Fruit fly (Drosophila melanogaster) whole organism, prepupa: Measurements from ENCODE around the gene Smyd5.

ENCODE experiments used
- Blimp-1 ChIP-seq: fragments of 200-800 bp; sonication (Bioruptor generic); optimal IDR thresholded peaks from 3 replicates; lab custom pipeline; 2017; ENCODE audit warnings: missing biosample characterization, missing genetic modification characterization, mild to moderate bottlenecking, moderate library complexity, missing genetic modification reagents
- CG11294 ChIP-seq: fragments of 200-800 bp; sonication (Bioruptor generic); IDR thresholded peaks from 2 replicates; pipeline ENCODE4 v1.3.6; 2022; ENCODE audit warnings: missing biosample characterization, missing genetic modification characterization
- CG11902 ChIP-seq: fragments of 200-800 bp; sonication (Bioruptor generic); optimal IDR thresholded peaks from 3 replicates; lab custom pipeline; 2016; ENCODE audit warnings: missing biosample characterization, missing genetic modification characterization
- CG15336 ChIP-seq: fragments of 200-800 bp; sonication (Bioruptor generic); IDR thresholded peaks from 2 replicates; pipeline ENCODE4 v1.3.6; 2022; ENCODE audit warnings: missing biosample characterization, missing genetic modification characterization
- CG1621 ChIP-seq: fragments of 200-800 bp; sonication (Bioruptor generic); optimal IDR thresholded peaks from 3 replicates; lab custom pipeline; 2018; ENCODE audit warnings: missing biosample characterization, mild to moderate bottlenecking, missing genetic modification characterization
- CG16779 ChIP-seq: fragments of 200-800 bp; sonication (Bioruptor generic); optimal IDR thresholded peaks from 3 replicates; lab custom pipeline; 2017; ENCODE audit warnings: missing biosample characterization, mild to moderate bottlenecking, missing genetic modification characterization
- CG3032 ChIP-seq: fragments of 200-800 bp; optimal IDR thresholded peaks from 2 replicates; lab custom pipeline; 2019; ENCODE audit warnings: missing biosample characterization, mild to moderate bottlenecking, missing genetic modification characterization, moderate library complexity
- CG34406 ChIP-seq: fragments of 200-800 bp; sonication (Bioruptor generic); optimal IDR thresholded peaks from 3 replicates; lab custom pipeline; 2016; ENCODE audit warnings: missing biosample characterization, missing genetic modification characterization
- CG6163 ChIP-seq: fragments of 200-800 bp; sonication (Bioruptor generic); IDR thresholded peaks from 3 replicates; pipeline ENCODE4 v1.3.6; 2022; ENCODE audit warnings: missing biosample characterization, missing genetic modification characterization
- CG6276 ChIP-seq: fragments of 200-800 bp; sonication (Bioruptor generic); optimal IDR thresholded peaks from 2 replicates; lab custom pipeline; 2017; ENCODE audit warnings: missing biosample characterization, mild to moderate bottlenecking, missing genetic modification characterization
- CG6808 ChIP-seq: fragments of 200-800 bp; sonication (Bioruptor generic); optimal IDR thresholded peaks from 3 replicates; lab custom pipeline; 2017; ENCODE audit warnings: missing biosample characterization, missing genetic modification characterization, mild to moderate bottlenecking, moderate library complexity, missing genetic modification reagents
- CG6854 ChIP-seq: fragments of 200-800 bp; sonication (Bioruptor generic); optimal IDR thresholded peaks from 2 replicates; lab custom pipeline; 2017; ENCODE audit warnings: missing biosample characterization, mild to moderate bottlenecking, missing genetic modification characterization
- CG7368 ChIP-seq: fragments of 200-800 bp; sonication (Bioruptor generic); optimal IDR thresholded peaks from 3 replicates; lab custom pipeline; 2016; ENCODE audit warnings: missing biosample characterization, missing genetic modification characterization
- CG8319 ChIP-seq: fragments of 200-800 bp; sonication (Bioruptor generic); optimal IDR thresholded peaks from 3 replicates; lab custom pipeline; 2016; ENCODE audit warnings: missing biosample characterization, missing genetic modification characterization
- Eip75B ChIP-seq: fragments of 200-800 bp; sonication (Bioruptor generic); optimal IDR thresholded peaks from 3 replicates; lab custom pipeline; 2016; ENCODE audit warnings: missing biosample characterization, missing genetic modification characterization
- Eip78C ChIP-seq: fragments of 200-800 bp; sonication (Bioruptor generic); peaks from one replicate; lab custom pipeline; 2016; ENCODE audit warnings: missing biosample characterization, missing genetic modification characterization
- Eip93F ChIP-seq: fragments of 200-800 bp; sonication (Bioruptor generic); optimal IDR thresholded peaks from 2 replicates; lab custom pipeline; 2016; ENCODE audit warnings: missing biosample characterization, mild to moderate bottlenecking, missing genetic modification characterization
- Hr38 ChIP-seq: sonication (Bioruptor generic); optimal IDR thresholded peaks from 2 replicates; lab custom pipeline; 2016; ENCODE audit warnings: missing biosample characterization, missing genetic modification characterization
- Hr39 ChIP-seq: fragments of 200-800 bp; sonication (Bioruptor generic); optimal IDR thresholded peaks from 2 replicates; lab custom pipeline; 2016; ENCODE audit warnings: missing biosample characterization, missing genetic modification characterization
- Met ChIP-seq: fragments of 200-800 bp; sonication (Bioruptor generic); optimal IDR thresholded peaks from 3 replicates; lab custom pipeline; 2016; ENCODE audit warnings: missing biosample characterization, missing genetic modification characterization
- OdsH ChIP-seq: fragments of 200-800 bp; sonication (Bioruptor generic); optimal IDR thresholded peaks from 3 replicates; lab custom pipeline; 2016; ENCODE audit warnings: missing biosample characterization, missing genetic modification characterization
- Smox ChIP-seq: fragments of 200-800 bp; sonication (Bioruptor generic); optimal IDR thresholded peaks from 3 replicates; lab custom pipeline; 2016; ENCODE audit warnings: missing biosample characterization, missing genetic modification characterization
- Sox102F ChIP-seq: fragments of 200-800 bp; sonication (Bioruptor generic); optimal IDR thresholded peaks from 2 replicates; lab custom pipeline; 2016; ENCODE audit warnings: missing biosample characterization, mild to moderate bottlenecking, missing genetic modification characterization
- Sox14 ChIP-seq: fragments of 200-800 bp; sonication (Bioruptor generic); optimal IDR thresholded peaks from 3 replicates; lab custom pipeline; 2016; ENCODE audit warnings: missing biosample characterization, missing genetic modification characterization
- achi ChIP-seq: fragments of 200-800 bp; sonication (Bioruptor generic); optimal IDR thresholded peaks from 3 replicates; lab custom pipeline; 2016; ENCODE audit warnings: missing biosample characterization, missing genetic modification characterization
- acj6 ChIP-seq: fragments of 200-800 bp; sonication (Bioruptor generic); optimal IDR thresholded peaks from 3 replicates; lab custom pipeline; 2016; ENCODE audit warnings: missing biosample characterization, missing genetic modification characterization
- cyc ChIP-seq: fragments of 200-800 bp; sonication (Bioruptor generic); optimal IDR thresholded peaks from 3 replicates; lab custom pipeline; 2016; ENCODE audit warnings: missing biosample characterization, missing genetic modification characterization
- dsx ChIP-seq: fragments of 200-800 bp; optimal IDR thresholded peaks from 3 replicates; lab custom pipeline; 2019; ENCODE audit warnings: missing biosample characterization, mild to moderate bottlenecking, missing genetic modification characterization, moderate library complexity; ENCODE audit not compliant: poor library complexity, severe bottlenecking
- esn ChIP-seq: fragments of 200-800 bp; sonication (Bioruptor generic); optimal IDR thresholded peaks from 2 replicates; lab custom pipeline; 2016; ENCODE audit warnings: missing biosample characterization, mild to moderate bottlenecking, missing genetic modification characterization, moderate library complexity
- fd59A ChIP-seq: fragments of 200-800 bp; sonication (Bioruptor generic); optimal IDR thresholded peaks from 2 replicates; lab custom pipeline; 2017; ENCODE audit warnings: missing biosample characterization, mild to moderate bottlenecking, missing genetic modification characterization, missing genetic modification reagents
- fd85E ChIP-seq: fragments of 200-800 bp; sonication (Bioruptor generic); optimal IDR thresholded peaks from 3 replicates; lab custom pipeline; 2016; ENCODE audit warnings: missing biosample characterization, missing genetic modification characterization
- fkh ChIP-seq: fragments of 200-800 bp; sonication (Bioruptor generic); optimal IDR thresholded peaks from 3 replicates; lab custom pipeline; 2017; ENCODE audit warnings: missing biosample characterization, mild to moderate bottlenecking, missing genetic modification characterization, moderate library complexity
- lz ChIP-seq: fragments of 200-800 bp; sonication (Bioruptor generic); optimal IDR thresholded peaks from 3 replicates; lab custom pipeline; 2016; ENCODE audit warnings: missing biosample characterization, missing genetic modification characterization
- pdm3 ChIP-seq: fragments of 200-800 bp; sonication (Bioruptor generic); optimal IDR thresholded peaks from 3 replicates; lab custom pipeline; 2016; ENCODE audit warnings: missing biosample characterization, missing genetic modification characterization
- salr ChIP-seq, 2 experiments: fragments of 200-800 bp; sonication (Bioruptor generic); optimal IDR thresholded peaks; 3 replicates each; lab custom pipeline; 2016 to 2018; ENCODE audit warnings: missing biosample characterization in 2 of 2, missing genetic modification characterization in 2 of 2, mild to moderate bottlenecking in 1 of 2
- spab ChIP-seq: fragments of 200-800 bp; sonication (Bioruptor generic); optimal IDR thresholded peaks from 2 replicates; lab custom pipeline; 2017; ENCODE audit warnings: missing biosample characterization, mild to moderate bottlenecking, missing genetic modification characterization, missing genetic modification reagents
- ss ChIP-seq, 2 experiments: fragments of 200-800 bp; sonication (Bioruptor generic); optimal IDR thresholded peaks; 2 replicates in 1 of 2; 3 replicates in 1 of 2; lab custom pipeline; 2017 to 2018; ENCODE audit warnings: mild to moderate bottlenecking in 2 of 2, missing biosample characterization in 2 of 2, missing genetic modification characterization in 2 of 2, moderate library complexity in 1 of 2
- vri ChIP-seq: fragments of 200-800 bp; sonication (Bioruptor generic); optimal IDR thresholded peaks from 3 replicates; lab custom pipeline; 2016; ENCODE audit warnings: missing biosample characterization, mild to moderate bottlenecking, missing genetic modification characterization

The Smyd5 gene

DNA sequence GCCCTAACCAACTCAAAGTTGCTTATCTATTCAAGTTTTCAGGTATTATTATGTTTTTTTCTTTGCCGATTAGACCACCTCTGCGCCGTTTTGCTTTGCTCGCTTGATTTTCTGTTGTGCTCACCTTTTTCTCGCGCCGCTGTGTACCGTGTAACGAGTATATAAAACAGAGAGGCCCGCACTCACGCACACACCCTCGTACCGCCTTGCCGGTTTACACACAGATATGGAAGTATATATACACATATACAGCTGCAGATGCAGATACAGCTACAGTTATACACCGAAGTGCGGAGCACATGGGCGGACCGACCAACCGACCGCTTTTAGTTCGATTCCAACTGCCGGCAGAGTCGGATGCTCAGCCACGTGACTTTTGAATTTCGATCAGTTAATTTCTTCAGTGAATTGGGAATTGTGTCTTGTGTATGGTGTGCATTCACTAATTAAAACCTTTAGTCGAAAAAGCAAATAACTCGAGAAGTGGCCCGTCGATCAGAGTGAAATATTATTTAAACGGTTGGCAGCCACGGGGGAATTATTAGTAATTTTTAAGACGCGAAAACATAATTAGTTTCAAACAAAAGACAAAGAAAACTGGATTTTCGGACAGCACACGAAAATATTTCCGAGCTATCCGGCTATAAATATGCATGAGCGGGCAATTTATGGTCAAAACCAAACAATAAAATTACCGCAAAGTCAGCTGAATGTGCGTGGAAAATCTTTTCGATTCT lies 29.9 kb downstream of the Smyd5 start (continued):
- TF ChIP-seq cyc, result no peak
- TF ChIP-seq fd59A, result no peak
- peak; percentile 57; the same call in 2 of the 3 replicates for TF ChIP-seq CG6163 (GFP tag; lab: Robert Waterston, UW)
- TF ChIP-seq achi (GFP tag; lab: Kevin White, UChicago), result no peak
- TF ChIP-seq Eip75B, result peak; percentile 8
- peak; percentile 40 for TF ChIP-seq dsx (GFP tag; lab: Kevin White, UChicago)
- TF ChIP-seq Sox14, result peak; percentile 26
- no peak for TF ChIP-seq CG34406 (GFP tag; lab: Kevin White, UChicago)
- peak; percentile 42 to 60 for TF ChIP-seq ss (GFP tag; optimal IDR thresholded peaks at IDR 0.05; lab: Kevin White, UChicago)
- TF ChIP-seq esn, result peak; percentile 13
- no peak for TF ChIP-seq fd85E (GFP tag; lab: Kevin White, UChicago)
- peak; percentile 45 for TF ChIP-seq Eip78C (GFP tag; lab: Kevin White, UChicago)
- peak; percentile 36 for TF ChIP-seq CG1621 (tag; lab: Kevin White, UChicago)
- no peak for TF ChIP-seq salr (GFP tag; optimal IDR thresholded peaks at IDR 0.05; lab: Kevin White, UChicago)
- no peak for TF ChIP-seq lz (GFP tag; lab: Kevin White, UChicago)
- peak; percentile 85 for TF ChIP-seq vri (GFP tag; lab: Kevin White, UChicago)
- no peak for TF ChIP-seq OdsH (GFP tag; lab: Kevin White, UChicago)
- peak; percentile 27 for TF ChIP-seq Met (GFP tag; lab: Kevin White, UChicago)
- peak; percentile 48 for TF ChIP-seq Eip93F (GFP tag; lab: Kevin White, UChicago)
- no peak for TF ChIP-seq CG11902 (GFP tag; lab: Kevin White, UChicago)
- TF ChIP-seq CG6854 (GFP tag; lab: Kevin White, UChicago), result no peak
- TF ChIP-seq CG16779 (tag; lab: Kevin White, UChicago), result peak; percentile 48
- TF ChIP-seq Blimp-1 (GFP tag; lab: Kevin White, UChicago), result no peak
- TF ChIP-seq Hr38 (GFP tag; lab: Kevin White, UChicago), result no peak
- no peak for TF ChIP-seq CG8319 (GFP tag; lab: Kevin White, UChicago)
- TF ChIP-seq acj6 (GFP tag; lab: Kevin White, UChicago), result no peak

DNA sequence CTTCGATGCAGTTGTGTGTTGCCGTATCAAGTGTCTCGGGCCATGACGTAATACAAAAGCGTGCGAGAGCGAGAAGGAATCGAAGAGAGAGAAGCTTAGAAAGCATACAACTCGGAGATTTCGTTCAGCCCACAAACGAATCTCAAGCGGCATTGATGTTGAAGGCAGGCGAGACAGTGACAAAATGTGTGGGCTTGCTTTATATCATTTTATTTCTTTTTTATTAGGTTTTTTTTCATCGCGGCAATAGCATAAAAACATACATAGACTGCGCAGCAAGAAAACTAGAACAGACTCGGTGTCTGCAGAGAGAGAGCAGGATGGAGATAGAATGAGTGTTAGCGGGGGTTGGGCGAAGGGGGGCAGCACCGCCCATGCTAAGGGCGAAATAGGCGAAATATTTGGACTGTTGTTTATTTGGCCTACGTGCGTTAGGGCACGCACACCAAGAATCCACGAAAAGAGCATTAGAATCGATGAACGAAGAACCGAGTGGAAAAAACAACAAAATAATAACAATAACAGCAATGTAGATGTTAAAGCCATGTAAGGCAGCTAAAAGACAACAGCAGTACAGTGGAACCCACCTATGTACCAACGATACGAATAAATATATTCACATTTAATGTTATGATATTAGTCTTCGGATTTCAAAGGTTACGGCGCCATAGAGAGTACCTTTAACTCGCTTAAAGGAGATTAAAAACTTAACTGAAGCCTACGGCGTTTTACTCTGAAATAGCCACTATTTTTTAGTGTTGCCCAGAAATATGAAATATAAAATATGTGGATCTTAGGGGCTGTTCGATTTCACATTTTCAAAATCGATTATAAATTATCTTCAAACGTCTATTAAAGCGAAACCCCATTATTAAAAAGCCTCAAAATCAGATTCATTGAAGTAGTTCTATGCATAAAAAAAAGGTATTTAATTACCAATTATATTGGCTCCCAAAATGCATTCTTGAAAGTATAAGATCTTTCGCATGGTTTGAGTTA lies 30.9 kb downstream of the Smyd5 start:
- TF ChIP-seq CG3032 (tag; lab: Kevin White, UChicago) (no peak), acj6 (GFP tag; lab: Kevin White, UChicago) (no peak), dsx (GFP tag; lab: Kevin White, UChicago) (no peak), vri (GFP tag; lab: Kevin White, UChicago) (peak; percentile 96), CG15336 (GFP tag; lab: Robert Waterston, UW) (no peak), cyc (no peak), Met (GFP tag; lab: Kevin White, UChicago) (no peak), spab (GFP tag; lab: Kevin White, UChicago) (no peak), Sox102F (GFP tag; lab: Kevin White, UChicago) (no peak), CG11902 (GFP tag; lab: Kevin White, UChicago) (no peak), CG6808 (GFP tag; lab: Kevin White, UChicago) (no peak), salr (GFP tag; optimal IDR thresholded peaks at IDR 0.05; lab: Kevin White, UChicago) (no peak), CG11294 (no peak), CG7368 (no peak), Hr39 (GFP tag; lab: Kevin White, UChicago) (no peak), Sox14 (no peak), pdm3 (GFP tag; lab: Kevin White, UChicago) (no peak), CG6276 (peak; percentile 30), fkh (peak; percentile 44), Smox (GFP tag; lab: Kevin White, UChicago) (no peak)
